Worm (Caenorhabditis elegans) whole organism, L4/young adult: ENCODE measurements around the gene R13H4.5.

Experiments
- W03F9.2 ChIP-seq: fragments of 150-350 bp; optimal IDR thresholded peaks from 2 replicates; lab custom pipeline; 2014; ENCODE audit warnings: missing biosample characterization, missing genetic modification characterization
- dao-5 ChIP-seq: sonication (generic microtip); optimal IDR thresholded peaks from 2 replicates; lab custom pipeline; 2016; ENCODE audit warnings: missing genotype, missing genetic modification characterization, moderate library complexity, missing compliant biosample characterization
- him-1 ChIP-seq: sonication (generic microtip); optimal IDR thresholded peaks from 2 replicates; lab custom pipeline; 2016; ENCODE audit warnings: missing genotype, missing genetic modification reagents, missing genetic modification characterization, missing compliant biosample characterization

- TF ChIP-seq him-1 (tag; lab: Kevin White, UChicago) (no peak), W03F9.2 (tag; lab: Kevin White, UChicago) (no peak), dao-5 (tag; lab: Kevin White, UChicago) (no peak)
Observed at ce11 chrV:11826967-11827366, 33.5 kb upstream of the R13H4.5 start, which contains the start of the genes mpst-1 and D2023.6.
